Fruit fly (Drosophila melanogaster): ENCODE data around the gene RhoGAP19D.
"Not testable (repeated sequence)": the region's sequence is repeated elsewhere in the genome, so short reads cannot be mapped to it uniquely, and the experiment has no call there.

Gene RhoGAP19D

DNA sequence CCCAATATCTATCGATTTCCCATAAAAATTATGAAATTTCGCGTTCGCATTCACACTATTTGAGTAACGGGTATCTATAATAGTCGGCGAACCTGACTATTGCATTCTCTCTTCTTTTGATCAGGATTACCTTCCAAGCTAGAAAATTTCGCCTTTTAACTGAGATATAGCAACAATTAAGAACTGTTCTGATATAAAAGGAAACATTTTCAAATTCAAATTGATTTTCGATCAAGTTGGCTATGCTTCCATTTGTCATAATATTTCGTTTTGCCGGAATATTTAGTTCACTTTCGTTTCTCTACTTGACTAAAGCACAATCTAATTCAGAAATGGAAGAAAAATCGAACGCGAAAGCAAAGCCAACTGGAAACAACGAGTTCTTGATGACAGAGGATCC is 64.4 kb downstream of the RhoGAP19D start, which contains the start of gene CG42578:
Gene CG42578 (plus strand): TSS at position 301 of the 400 bp plus-strand sequence.
- TF ChIP-seq CG14711 (tag; optimal IDR thresholded peaks at IDR 0.05); Mnt (GFP tag; optimal IDR thresholded peaks at IDR 0.05); CG5204 (GFP tag; optimal IDR thresholded peaks at IDR 0.05): not testable (repeated sequence)

DNA sequence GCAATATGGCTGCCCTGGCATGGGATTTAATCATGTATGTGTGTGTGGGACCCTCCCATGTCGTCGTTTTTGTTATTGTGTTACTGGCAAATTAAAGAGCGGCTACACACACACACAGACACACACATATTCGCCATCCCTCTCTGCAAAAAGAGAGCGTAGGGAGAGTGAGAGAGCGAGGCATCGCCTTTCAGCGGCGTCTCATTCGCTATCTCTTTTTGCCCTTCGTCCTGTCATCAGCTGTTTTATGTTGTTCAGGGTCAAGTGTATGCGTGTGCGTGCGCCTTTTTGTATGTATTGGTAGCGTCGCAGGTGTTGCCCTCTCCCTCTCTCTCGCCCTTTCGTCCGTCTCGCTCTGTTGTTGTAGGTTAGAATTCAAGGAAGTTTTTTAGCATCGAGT is 73.6 kb downstream of the RhoGAP19D start:
- TF ChIP-seq toe (GFP tag; optimal IDR thresholded peaks at IDR 0.05) (no peak), CG33017 (tag; optimal IDR thresholded peaks at IDR 0.05) (no peak), CG12768 (GFP tag; optimal IDR thresholded peaks at IDR 0.05) (no peak), CG1620 (GFP tag; optimal IDR thresholded peaks at IDR 0.05) (no peak), tj (GFP tag; optimal IDR thresholded peaks at IDR 0.05) (no peak), CG7101 (tag; optimal IDR thresholded peaks at IDR 0.05) (no peak), Mnt (GFP tag; optimal IDR thresholded peaks at IDR 0.05) (no peak), Clk (GFP tag; optimal IDR thresholded peaks at IDR 0.05) (no peak), CG14711 (tag; optimal IDR thresholded peaks at IDR 0.05) (no peak), Hr96 (GFP tag; optimal IDR thresholded peaks at IDR 0.05) (no peak), CG7045 (GFP tag; optimal IDR thresholded peaks at IDR 0.05) (no peak), bab1 (GFP tag; optimal IDR thresholded peaks at IDR 0.05) (no peak), CG5204 (GFP tag; optimal IDR thresholded peaks at IDR 0.05) (no peak), pad (GFP tag; optimal IDR thresholded peaks at IDR 0.05) (no peak), CG11617 (GFP tag; optimal IDR thresholded peaks at IDR 0.05) (no peak), kay (GFP tag; ENCODE audit: borderline replicate concordance) (no peak), cnc (optimal IDR thresholded peaks at IDR 0.05) (no peak), cic (GFP tag; optimal IDR thresholded peaks at IDR 0.05) (no peak), ovo (GFP tag; optimal IDR thresholded peaks at IDR 0.05) (no peak)

DNA sequence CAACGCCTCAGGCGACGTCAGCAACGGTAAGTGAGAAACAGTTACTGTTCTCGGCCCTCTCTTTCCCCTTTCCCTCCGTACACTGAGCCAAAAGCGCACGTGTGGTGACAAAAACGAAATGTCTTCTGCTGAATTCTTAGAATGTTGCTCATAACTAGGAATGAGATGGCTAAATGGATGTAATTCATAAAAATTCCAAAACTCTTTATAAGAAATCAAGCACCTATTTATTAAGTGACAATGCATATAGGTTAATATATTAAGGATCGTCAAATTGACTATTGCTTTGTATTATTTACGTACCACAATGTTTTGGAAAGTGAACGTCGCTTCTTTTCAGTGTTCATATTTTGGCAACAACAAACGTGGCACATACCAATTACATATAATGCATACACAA is 76.0 kb downstream of the RhoGAP19D start:
- TF ChIP-seq CG5204 (GFP tag; optimal IDR thresholded peaks at IDR 0.05) (peak; percentile 43), CG7101 (tag; optimal IDR thresholded peaks at IDR 0.05) (peak; percentile 6), cnc (optimal IDR thresholded peaks at IDR 0.05) (no peak), Hr96 (GFP tag; optimal IDR thresholded peaks at IDR 0.05) (peak; percentile 8), Mnt (GFP tag; optimal IDR thresholded peaks at IDR 0.05) (no peak)

DNA sequence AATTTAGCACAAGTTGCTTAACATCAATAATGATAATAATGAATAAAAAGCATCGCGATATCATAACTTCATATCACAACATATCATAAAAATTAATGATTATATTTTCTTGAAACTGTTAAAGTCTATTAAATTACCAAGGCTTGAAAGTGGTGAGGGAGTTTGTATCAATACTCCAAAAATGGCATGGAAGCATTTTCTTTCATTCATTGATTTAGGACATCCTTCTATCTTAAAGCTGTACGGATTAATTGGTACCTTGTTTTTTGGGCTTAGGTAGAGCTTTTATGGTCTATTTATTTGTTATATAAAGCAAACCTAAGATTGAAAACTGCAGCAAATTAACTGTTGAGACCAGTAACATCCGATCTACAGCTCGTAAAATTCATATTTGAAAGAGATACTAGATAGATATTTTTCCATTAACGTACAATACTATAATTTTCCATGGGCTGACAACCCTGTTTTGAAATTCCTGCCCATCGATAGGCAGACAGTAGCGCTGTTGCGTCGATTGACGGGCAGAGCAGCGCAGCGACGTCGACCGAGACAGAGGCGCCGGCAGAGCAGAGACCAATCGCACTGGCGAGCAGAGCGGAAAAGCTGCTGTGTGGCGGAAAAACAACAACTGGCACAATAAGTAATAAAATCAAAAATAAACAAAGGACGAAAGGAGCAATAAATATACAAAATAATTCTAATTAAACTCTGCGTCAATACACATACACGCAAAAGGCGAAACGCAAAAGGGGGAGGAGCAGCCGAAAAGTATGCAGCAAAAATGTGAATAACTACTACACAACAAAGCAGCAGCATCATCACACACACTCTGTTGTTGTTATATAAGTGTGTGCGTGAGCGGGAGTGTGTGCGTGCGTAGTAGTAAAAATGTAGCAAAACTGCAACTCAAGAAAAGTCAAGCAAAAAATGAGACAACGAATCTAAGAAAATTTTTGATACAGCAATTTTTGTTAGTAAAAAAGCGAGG is 76.9 kb downstream of the RhoGAP19D start, which contains the start of gene CG1695:
Gene CG1695 (plus strand): TSS at position 606 of the 988 bp plus-strand sequence.
- TF ChIP-seq CG7045 (GFP tag; optimal IDR thresholded peaks at IDR 0.05) (peak; percentile 5), toe (GFP tag; optimal IDR thresholded peaks at IDR 0.05) (peak; percentile 29), CG5204 (GFP tag; optimal IDR thresholded peaks at IDR 0.05) (peak; percentile 40), CG14711 (tag; optimal IDR thresholded peaks at IDR 0.05) (peak; percentile 64), Hr96 (GFP tag; optimal IDR thresholded peaks at IDR 0.05) (no peak)

DNA sequence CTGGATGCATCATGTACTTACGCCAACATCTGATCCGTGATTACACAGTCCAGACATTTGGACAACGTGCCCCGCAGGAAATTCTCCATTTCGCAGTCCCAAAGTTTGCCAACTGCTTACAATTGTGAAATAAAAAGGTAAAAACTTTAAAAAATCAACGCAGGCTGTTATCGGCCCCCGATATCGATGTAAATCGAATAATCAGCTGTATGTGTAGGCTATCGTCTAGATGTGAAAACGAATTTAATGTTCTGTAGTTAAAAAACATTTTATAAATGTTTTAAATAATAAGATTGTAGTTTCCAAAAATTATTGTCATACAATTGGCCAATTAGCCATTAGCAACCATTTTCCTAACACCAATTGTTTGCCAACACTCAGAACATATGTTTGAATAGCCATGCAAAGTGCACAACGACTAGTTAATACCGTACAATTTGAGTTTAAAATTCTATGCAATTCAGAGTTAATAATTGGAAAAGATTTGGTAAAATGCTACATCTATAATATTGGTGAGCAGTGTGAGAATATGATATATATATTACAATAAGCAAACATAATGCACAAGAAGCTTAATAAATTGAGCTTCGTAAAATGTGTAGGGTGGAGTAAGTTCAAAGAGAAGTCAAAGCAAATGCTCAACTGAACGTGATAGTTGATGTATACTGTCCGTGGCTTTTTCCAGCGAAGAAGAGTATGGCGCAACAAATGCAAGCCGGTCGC is 80.9 kb downstream of the RhoGAP19D start, which contains the start of the genes CG11710 and mal:
Gene CG11710 (minus strand): TSS at position 192 of the 723 bp plus-strand sequence.
Gene mal (plus strand): TSS at position 194 of the 723 bp plus-strand sequence.
- TF ChIP-seq Crg-1 (GFP tag; optimal IDR thresholded peaks at IDR 0.05) (peak; percentile 24), Hr96 (GFP tag; optimal IDR thresholded peaks at IDR 0.05) (peak; percentile 81), CG1620 (GFP tag; optimal IDR thresholded peaks at IDR 0.05) (peak; percentile 83), bab1 (GFP tag; optimal IDR thresholded peaks at IDR 0.05) (peak; percentile 90), kay (GFP tag; ENCODE audit: borderline replicate concordance) (no peak), CG11617 (GFP tag; optimal IDR thresholded peaks at IDR 0.05) (peak; percentile 82), cic (GFP tag; optimal IDR thresholded peaks at IDR 0.05) (peak; percentile 39), CG14711 (tag; optimal IDR thresholded peaks at IDR 0.05) (peak; percentile 82), CG5204 (GFP tag; optimal IDR thresholded peaks at IDR 0.05) (peak; percentile 79), pad (GFP tag; optimal IDR thresholded peaks at IDR 0.05) (peak; percentile 77), Clk (GFP tag; optimal IDR thresholded peaks at IDR 0.05) (peak; percentile 53), toe (GFP tag; optimal IDR thresholded peaks at IDR 0.05) (peak; percentile 77), Mnt (GFP tag; optimal IDR thresholded peaks at IDR 0.05) (peak; percentile 68), cnc (optimal IDR thresholded peaks at IDR 0.05) (no peak), ovo (GFP tag; optimal IDR thresholded peaks at IDR 0.05) (peak; percentile 56), tj (GFP tag; optimal IDR thresholded peaks at IDR 0.05) (peak; percentile 50), CG7101 (tag; optimal IDR thresholded peaks at IDR 0.05) (peak; percentile 83), CG7045 (GFP tag; optimal IDR thresholded peaks at IDR 0.05) (peak; percentile 82), CG12768 (GFP tag; optimal IDR thresholded peaks at IDR 0.05) (peak; percentile 82), CG33017 (tag; optimal IDR thresholded peaks at IDR 0.05) (peak; percentile 53)

DNA sequence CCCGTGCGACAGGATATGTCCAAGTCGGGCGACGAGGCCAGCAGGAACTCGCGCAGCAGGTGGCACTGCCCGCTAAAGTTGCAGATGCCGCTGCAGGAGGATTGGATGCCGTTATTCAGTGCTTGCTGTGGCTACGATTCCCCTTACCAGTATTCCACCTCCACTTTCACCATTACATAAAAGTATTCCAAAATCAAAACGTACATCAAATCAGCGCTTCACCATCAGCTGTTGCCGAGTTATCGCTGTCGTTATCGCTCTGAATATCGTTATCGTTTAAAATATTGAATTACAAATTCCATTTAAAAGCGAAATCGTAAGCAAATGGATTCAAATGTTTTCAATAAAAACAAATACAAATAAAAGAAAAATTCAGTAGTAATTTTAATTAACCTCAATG is 83.7 kb downstream of the RhoGAP19D start, which contains the start of gene CG15456:
Gene CG15456 (minus strand): TSS at position 225 of the 400 bp plus-strand sequence.
- TF ChIP-seq bab1 (GFP tag; optimal IDR thresholded peaks at IDR 0.05) (peak; percentile 16), CG5204 (GFP tag; optimal IDR thresholded peaks at IDR 0.05) (no peak), CG1620 (GFP tag; optimal IDR thresholded peaks at IDR 0.05) (no peak), cnc (optimal IDR thresholded peaks at IDR 0.05) (no peak), Crg-1 (GFP tag; optimal IDR thresholded peaks at IDR 0.05) (no peak), Mnt (GFP tag; optimal IDR thresholded peaks at IDR 0.05) (no peak), Clk (GFP tag; optimal IDR thresholded peaks at IDR 0.05) (no peak), toe (GFP tag; optimal IDR thresholded peaks at IDR 0.05) (no peak)
